Comparison of ENCODE assay signal across 1 fruit fly cellular context in genomic region chr3L:16359795-16360194, dm6.
A peak's percentile ranks its signal among the peaks of the same experiment; 100 is the strongest.
TF ChIP-seq lines count a peak whose summit lies in the region.

No protein-coding gene starts in this region.

TF ChIP-seq in whole organism, embryonic, 481 proteins besides CTCF, POLR2A, EP300 and RAD21 (continued from another document):
- TF ChIP-seq fu2 (GFP tag; optimal IDR thresholded peaks at IDR 0.05; lab: Kevin White, UChicago) (no peak), amos (GFP tag; IDR thresholded peaks at IDR 0.05; lab: Robert Waterston, UW; ENCODE audit: partially characterized antibody) (peak; percentile 31; the same call in 1 of the 2 replicates)
